Fruit fly (Drosophila melanogaster) whole organism: ENCODE measurements around the gene mtTFB2.

ENCODE experiments used
- CG8478 ChIP-seq: fragments of >200 bp; optimal IDR thresholded peaks from 2 replicates; lab custom pipeline; 2018; ENCODE audit warnings: inconsistent platforms
- EcR ChIP-seq, 2 experiments: fragments of >200 bp; optimal IDR thresholded peaks; 2 replicates each; lab custom pipeline; 2017; ENCODE audit warnings: missing biosample characterization in 2 of 2, missing genetic modification characterization in 2 of 2, missing genetic modification reagents in 2 of 2

- TF ChIP-seq CG8478 (lab: Kevin White, UChicago), result no peak
- TF ChIP-seq EcR (GFP tag; optimal IDR thresholded peaks at IDR 0.05; lab: Kevin White, UChicago), result no peak
These were observed at the start of gene mtTFB2, which contains the start of gene CG11722 for dm6 chr3R:10045343-10045742.
